Worm (Caenorhabditis elegans): Measurements from ENCODE around the gene F58H1.3.

DNA sequence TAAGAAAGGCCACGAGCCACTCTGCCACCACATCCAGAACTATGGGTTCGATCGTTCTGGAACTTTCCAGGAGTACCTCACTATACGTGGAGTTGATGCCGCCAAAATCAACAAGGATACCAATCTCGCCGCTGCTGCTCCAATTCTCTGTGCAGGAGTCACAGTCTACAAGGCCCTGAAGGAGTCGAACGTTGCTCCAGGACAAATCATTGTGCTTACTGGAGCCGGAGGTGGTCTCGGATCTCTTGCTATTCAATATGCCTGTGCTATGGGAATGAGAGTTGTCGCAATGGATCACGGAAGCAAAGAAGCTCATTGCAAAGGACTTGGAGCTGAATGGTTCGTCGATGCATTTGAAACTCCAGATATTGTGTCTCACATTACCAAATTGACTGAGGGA, 45.1 kb upstream of the F58H1.3 start:
- no peak for TF ChIP-seq egl-13 (tag; optimal IDR thresholded peaks at IDR 0.05)
- no peak for TF ChIP-seq nhr-12 (tag; optimal IDR thresholded peaks at IDR 0.05)
- TF ChIP-seq ces-1 (GFP tag; optimal IDR thresholded peaks at IDR 0.05) = no peak
- no peak for TF ChIP-seq lin-13 (GFP tag; optimal IDR thresholded peaks at IDR 0.05)
- TF ChIP-seq elt-3 (tag; optimal IDR thresholded peaks at IDR 0.05) = no peak
- no peak for TF ChIP-seq pqm-1 (tag; optimal IDR thresholded peaks at IDR 0.05)
- no peak for TF ChIP-seq unc-62 (GFP tag; optimal IDR thresholded peaks at IDR 0.05)
- TF ChIP-seq mep-1 (tag; optimal IDR thresholded peaks at IDR 0.05) = no peak
- TF ChIP-seq lsy-2 (tag; optimal IDR thresholded peaks at IDR 0.05) = no peak
- no peak for TF ChIP-seq blmp-1 (tag; optimal IDR thresholded peaks at IDR 0.05)

All from whole organism, L1 larva.